Worm (Caenorhabditis elegans) whole organism, L1 larva: ENCODE measurements around the gene ttbk-6.

Experiments
- nhr-20 ChIP-seq: sonication (generic microtip); optimal IDR thresholded peaks from 2 replicates; lab custom pipeline; 2016; ENCODE audit warnings: mild to moderate bottlenecking, missing genetic modification characterization, missing compliant biosample characterization
- unc-62 ChIP-seq: fragments of 150-350 bp; optimal IDR thresholded peaks from 2 replicates; lab custom pipeline; 2014; ENCODE audit warnings: missing biosample characterization, missing genetic modification reagents, missing genetic modification characterization

DNA sequence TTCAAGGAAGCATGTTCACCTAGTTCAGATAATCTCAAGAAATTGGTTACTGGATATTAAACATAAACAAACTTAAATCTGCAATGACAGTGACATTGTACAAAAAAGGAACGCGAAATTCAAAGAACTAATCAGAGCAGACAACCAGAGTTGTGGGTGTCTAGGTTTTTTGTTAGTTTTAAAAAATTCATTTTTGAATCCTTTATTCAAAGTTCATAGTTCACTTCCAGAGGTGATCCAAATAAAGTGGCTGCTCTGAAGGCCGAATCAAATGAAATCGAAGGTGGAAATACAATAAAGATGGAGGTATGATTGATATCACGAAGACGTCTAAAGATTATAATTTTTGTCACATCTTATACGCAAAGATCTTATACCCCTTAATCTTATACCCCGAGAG lies at the start of gene ttbk-6:
- no peak for TF ChIP-seq unc-62
- no peak for TF ChIP-seq nhr-20
